Fruit fly (Drosophila melanogaster) whole organism, pupa: Measurements from ENCODE around the gene CG9270.

ENCODE experiments used
- CG12605 ChIP-seq: fragments of 200-800 bp; sonication (Bioruptor generic); IDR thresholded peaks from 2 replicates; pipeline ENCODE4 v1.3.6; 2022; ENCODE audit warnings: missing biosample characterization, missing genetic modification characterization
- CG13204 ChIP-seq: fragments of 200-800 bp; sonication (Bioruptor generic); optimal IDR thresholded peaks from 2 replicates; lab custom pipeline; 2018; ENCODE audit warnings: missing biosample characterization, mild to moderate bottlenecking, missing genetic modification characterization, moderate library complexity
- CG17806 ChIP-seq: fragments of 200-800 bp; sonication (Bioruptor generic); optimal IDR thresholded peaks from 2 replicates; lab custom pipeline; 2018; ENCODE audit warnings: missing biosample characterization, mild to moderate bottlenecking, missing genetic modification characterization, moderate library complexity
- CG8159 ChIP-seq: fragments of 200-800 bp; sonication (Bioruptor generic); optimal IDR thresholded peaks from 3 replicates; lab custom pipeline; 2018; ENCODE audit warnings: missing biosample characterization, mild to moderate bottlenecking, missing genetic modification characterization, moderate library complexity
- rn ChIP-seq: fragments of 200-800 bp; sonication (Bioruptor generic); IDR thresholded peaks from 2 replicates; pipeline ENCODE4 v1.3.6; 2022; ENCODE audit warnings: missing biosample characterization, missing genetic modification characterization

- TF ChIP-seq CG13204 (GFP tag; lab: Kevin White, UChicago): no peak
- peak; percentile 59 for TF ChIP-seq CG17806 (tag; lab: Kevin White, UChicago)
- TF ChIP-seq rn: no peak
- peak; percentile 58 for TF ChIP-seq CG8159 (tag; lab: Kevin White, UChicago)
- no peak for TF ChIP-seq CG12605 (GFP tag; lab: Robert Waterston, UW)
These were observed 11.1 kb upstream of the CG9270 start for dm6 chr2L:20944886-20945558.
